Worm (Caenorhabditis elegans) whole organism, midembryonic: ENCODE data around the gene ptp-4A2.

ENCODE experiments used
- T22C8.4 ChIP-seq: fragments of 200-800 bp; sonication (Bioruptor generic); IDR thresholded peaks from 2 replicates; pipeline ENCODE4 v1.3.6; 2022; ENCODE audit warnings: missing genetic modification characterization, missing compliant biosample characterization
- cog-1 ChIP-seq: sonication (generic microtip); optimal IDR thresholded peaks from 2 replicates; lab custom pipeline; 2016; ENCODE audit warnings: missing genetic modification characterization, missing compliant biosample characterization
- flt-1 ChIP-seq: fragments of 200-800 bp; sonication (Bioruptor generic); IDR thresholded peaks from 2 replicates; pipeline ENCODE4 v1.3.6; 2022; ENCODE audit warnings: missing genetic modification characterization, missing compliant biosample characterization
- klf-2 ChIP-seq: fragments of 200-800 bp; sonication (Bioruptor generic); conservative IDR thresholded peaks from 2 replicates; pipeline ENCODE4 v1.3.6; 2022; ENCODE audit warnings: missing genetic modification reagents, missing genetic modification characterization, missing compliant biosample characterization
- med-1 ChIP-seq: sonication (generic microtip); optimal IDR thresholded peaks from 2 replicates; lab custom pipeline; 2017; ENCODE audit warnings: missing genetic modification characterization, mild to moderate bottlenecking, missing compliant biosample characterization, antibody characterized with exemption, missing genetic modification reagents; ENCODE audit not compliant: insufficient read depth
- ref-1 ChIP-seq: fragments of 200-800 bp; sonication (Bioruptor generic); conservative IDR thresholded peaks from 2 replicates; pipeline ENCODE4 v1.3.6; 2022; ENCODE audit warnings: missing genetic modification reagents, missing genetic modification characterization, missing compliant biosample characterization
- tab-1 ChIP-seq: fragments of 200-800 bp; sonication (Bioruptor generic); IDR thresholded peaks from 2 replicates; pipeline ENCODE4 v1.3.6; 2022; ENCODE audit warnings: missing genetic modification characterization, missing compliant biosample characterization
- ztf-23 ChIP-seq: fragments of 200-800 bp; sonication (Bioruptor generic); IDR thresholded peaks from 2 replicates; pipeline ENCODE4 v1.3.6; 2022; ENCODE audit warnings: missing genetic modification reagents, missing genetic modification characterization, missing compliant biosample characterization
- ztf-29 ChIP-seq: fragments of 200-800 bp; sonication (Bioruptor generic); IDR thresholded peaks from 2 replicates; pipeline ENCODE4 v1.3.6; 2022; ENCODE audit warnings: missing genetic modification reagents, missing genetic modification characterization, missing compliant biosample characterization

DNA sequence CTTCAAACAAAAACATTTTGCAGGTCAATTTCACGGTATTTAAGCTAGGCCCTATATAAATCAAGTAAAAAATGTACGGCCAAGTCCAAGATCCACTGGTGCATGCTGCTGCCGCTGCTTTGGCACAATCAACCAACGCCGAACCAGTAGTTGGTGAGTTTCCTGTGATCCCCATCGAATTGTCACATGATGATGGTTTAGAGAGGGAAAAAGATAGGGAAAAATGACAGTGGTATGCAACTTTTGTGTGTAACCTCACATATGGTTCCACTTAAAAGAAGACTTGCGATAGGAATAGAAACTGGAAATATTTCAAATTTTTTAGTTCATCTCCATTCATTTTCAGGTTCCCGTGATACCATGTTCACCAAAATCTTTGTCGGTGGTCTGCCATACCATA is 38.5 kb downstream of the ptp-4A2 start, which contains the start of gene sup-12:
- TF ChIP-seq ztf-23 (GFP tag; lab: Robert Waterston, UW) (no peak), cog-1 (no peak), T22C8.4 (GFP tag; lab: Robert Waterston, UW) (no peak), ref-1 (GFP tag; lab: Robert Waterston, UW) (no peak), ztf-29 (GFP tag; lab: Robert Waterston, UW) (no peak), med-1 (GFP tag; lab: Kevin White, UChicago) (no peak), tab-1 (GFP tag; lab: Robert Waterston, UW) (no peak), flt-1 (GFP tag; lab: Robert Waterston, UW) (no peak), klf-2 (GFP tag; lab: Robert Waterston, UW) (no peak)
